Worm (Caenorhabditis elegans) whole organism, mixed stage, embryonic: ENCODE data around the gene clec-206.

Experiments used
- ces-1 ChIP-seq: fragments of 150-350 bp; optimal IDR thresholded peaks from 2 replicates; lab custom pipeline; 2014; ENCODE audit warnings: missing biosample characterization, missing genetic modification reagents, missing genetic modification characterization
- elt-1 ChIP-seq: sonication (generic microtip); optimal IDR thresholded peaks from 2 replicates; lab custom pipeline; 2017; ENCODE audit warnings: missing genetic modification characterization, mild to moderate bottlenecking, missing compliant biosample characterization, antibody characterized with exemption, moderate library complexity, borderline replicate concordance; ENCODE audit not compliant: insufficient read depth
- elt-3 ChIP-seq: fragments of 150-350 bp; optimal IDR thresholded peaks from 2 replicates; lab custom pipeline; 2014; ENCODE audit warnings: missing biosample characterization, missing genetic modification characterization
- lin-13 ChIP-seq: fragments of 150-350 bp; optimal IDR thresholded peaks from 2 replicates; lab custom pipeline; 2014; ENCODE audit warnings: missing biosample characterization, missing genetic modification characterization
- lsy-2 ChIP-seq: fragments of 150-350 bp; optimal IDR thresholded peaks from 2 replicates; lab custom pipeline; 2014; ENCODE audit warnings: missing biosample characterization, missing genetic modification characterization
- nhr-12 ChIP-seq: fragments of 150-350 bp; optimal IDR thresholded peaks from 2 replicates; lab custom pipeline; 2014; ENCODE audit warnings: missing biosample characterization, missing genetic modification characterization
- tbx-8 ChIP-seq: fragments of 200-800 bp; sonication (Bioruptor generic); optimal IDR thresholded peaks from 2 replicates; lab custom pipeline; 2018; ENCODE audit warnings: mild to moderate bottlenecking, missing genetic modification characterization, moderate library complexity, missing compliant biosample characterization
- unc-120 ChIP-seq: sonication (generic microtip); optimal IDR thresholded peaks from 2 replicates; lab custom pipeline; 2017; ENCODE audit warnings: missing genetic modification characterization, missing compliant biosample characterization; ENCODE audit not compliant: poor library complexity, severe bottlenecking
- unc-39 ChIP-seq: fragments of 150-350 bp; optimal IDR thresholded peaks from 2 replicates; lab custom pipeline; 2014; ENCODE audit warnings: missing biosample characterization, missing genetic modification characterization
- ztf-11 ChIP-seq: fragments of 150-350 bp; optimal IDR thresholded peaks from 2 replicates; lab custom pipeline; 2014; ENCODE audit warnings: missing biosample characterization, missing genetic modification characterization

DNA sequence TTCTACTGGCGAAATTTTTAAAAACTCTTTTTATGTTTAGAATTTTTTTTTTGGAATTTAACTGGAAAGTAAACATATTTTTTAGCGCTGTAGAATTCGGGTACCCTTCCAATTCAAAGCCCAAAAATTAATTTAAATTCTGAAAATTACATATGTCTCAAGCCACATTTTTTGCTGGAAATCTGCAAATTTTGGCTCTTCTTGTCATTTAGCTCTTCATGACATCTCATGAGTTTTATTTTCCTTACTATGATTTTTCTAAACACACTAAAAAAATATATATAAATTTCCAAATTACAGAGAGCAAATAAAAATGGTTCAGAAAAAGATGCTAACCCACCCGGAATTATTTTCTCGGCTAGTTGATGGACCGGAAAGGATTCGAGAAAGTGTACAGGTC, 34.9 kb downstream of the clec-206 start, which contains the start of gene acs-3:
- TF ChIP-seq unc-120 (tag; lab: Kevin White, UChicago) = no peak
- no peak for TF ChIP-seq elt-3 (tag; lab: Kevin White, UChicago)
- TF ChIP-seq unc-39 (tag; lab: Kevin White, UChicago) = no peak
- TF ChIP-seq lin-13 (tag; lab: Kevin White, UChicago) = no peak
- no peak for TF ChIP-seq nhr-12 (tag; lab: Kevin White, UChicago)
- no peak for TF ChIP-seq elt-1 (tag; lab: Kevin White, UChicago)
- no peak for TF ChIP-seq lsy-2
- TF ChIP-seq tbx-8 (GFP tag; lab: Kevin White, UChicago) = no peak
- TF ChIP-seq ces-1 (GFP tag; lab: Kevin White, UChicago) = no peak
- no peak for TF ChIP-seq ztf-11
